Fruit fly (Drosophila melanogaster): ENCODE measurements around the gene Zmynd8.

Gene Zmynd8

DNA sequence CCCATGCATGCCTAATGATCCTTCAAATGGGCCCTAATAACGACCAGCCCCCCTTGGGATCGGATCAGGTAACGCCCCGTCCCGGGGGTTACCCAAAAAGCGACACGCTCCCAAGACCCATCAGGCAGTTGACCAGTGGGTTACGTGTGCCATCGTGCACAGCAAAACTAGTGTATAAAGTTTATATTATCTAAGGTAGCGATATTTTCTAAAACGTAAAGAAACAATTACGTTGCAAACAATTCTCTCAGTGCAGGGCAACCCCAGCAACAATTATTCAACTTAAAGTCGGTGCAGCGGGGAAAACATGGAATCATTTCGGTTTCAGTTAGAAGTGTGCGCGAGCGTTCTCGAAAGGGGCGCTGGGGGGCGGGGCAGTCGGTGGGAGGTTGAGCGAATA lies 43.3 kb downstream of the Zmynd8 start (continued):
- TF ChIP-seq CG2199 (GFP tag; IDR thresholded peaks at IDR 0.05) (0 out of 3 replicates have a peak, but pooled peaks have one; percentile 7), Atf3 (GFP tag; optimal IDR thresholded peaks at IDR 0.05) (peak; percentile 6), seq (GFP tag; IDR thresholded peaks at IDR 0.05) (0 out of 2 replicates have a peak, but pooled peaks have one; percentile 24), Sry-δ (GFP tag; optimal IDR thresholded peaks at IDR 0.05) (no peak), Atf6 (GFP tag; IDR thresholded peaks at IDR 0.05) (no peak), sr (GFP tag; IDR thresholded peaks at IDR 0.05) (no peak), zen (tag; optimal IDR thresholded peaks at IDR 0.05) (no peak), psq (GFP tag; optimal IDR thresholded peaks at IDR 0.05) (no peak), sc (optimal IDR thresholded peaks at IDR 0.05) (no peak), sc (GFP tag; optimal IDR thresholded peaks at IDR 0.05) (no peak), dysf (GFP tag; IDR thresholded peaks at IDR 0.05) (peak; percentile 18; the same call in 1 of the 3 replicates), fd96Cb (tag; optimal IDR thresholded peaks at IDR 0.05) (peak; percentile 25), Mes4 (GFP tag; optimal IDR thresholded peaks at IDR 0.05) (no peak), dmrt99B (tag; optimal IDR thresholded peaks at IDR 0.05) (peak; percentile 17), gro (GFP tag; optimal IDR thresholded peaks at IDR 0.05) (no peak), CG4424 (GFP tag; optimal IDR thresholded peaks at IDR 0.05) (peak; percentile 8), ci (GFP tag; IDR thresholded peaks at IDR 0.05) (peak; percentile 53; the same call in 1 of the 3 replicates), D19A (tag; optimal IDR thresholded peaks at IDR 0.05) (peak; percentile 14), CG1024 (GFP tag; IDR thresholded peaks at IDR 0.05) (0 out of 2 replicates have a peak, but pooled peaks have one; percentile 15), Dbx (GFP tag; IDR thresholded peaks at IDR 0.05) (no peak), grn (GFP tag; optimal IDR thresholded peaks at IDR 0.05) (peak; percentile 10), CG4360 (GFP tag; IDR thresholded peaks at IDR 0.05) (peak; percentile 34), sens (GFP tag) (peak; percentile 84), Fer3 (tag; optimal IDR thresholded peaks at IDR 0.05) (no peak), pzg (GFP tag; optimal IDR thresholded peaks at IDR 0.05) (no peak), gsb-n (tag; optimal IDR thresholded peaks at IDR 0.05) (peak; percentile 2), sug (tag; optimal IDR thresholded peaks at IDR 0.05) (peak; percentile 3), az2 (GFP tag; optimal IDR thresholded peaks at IDR 0.05) (peak; percentile 10)

DNA sequence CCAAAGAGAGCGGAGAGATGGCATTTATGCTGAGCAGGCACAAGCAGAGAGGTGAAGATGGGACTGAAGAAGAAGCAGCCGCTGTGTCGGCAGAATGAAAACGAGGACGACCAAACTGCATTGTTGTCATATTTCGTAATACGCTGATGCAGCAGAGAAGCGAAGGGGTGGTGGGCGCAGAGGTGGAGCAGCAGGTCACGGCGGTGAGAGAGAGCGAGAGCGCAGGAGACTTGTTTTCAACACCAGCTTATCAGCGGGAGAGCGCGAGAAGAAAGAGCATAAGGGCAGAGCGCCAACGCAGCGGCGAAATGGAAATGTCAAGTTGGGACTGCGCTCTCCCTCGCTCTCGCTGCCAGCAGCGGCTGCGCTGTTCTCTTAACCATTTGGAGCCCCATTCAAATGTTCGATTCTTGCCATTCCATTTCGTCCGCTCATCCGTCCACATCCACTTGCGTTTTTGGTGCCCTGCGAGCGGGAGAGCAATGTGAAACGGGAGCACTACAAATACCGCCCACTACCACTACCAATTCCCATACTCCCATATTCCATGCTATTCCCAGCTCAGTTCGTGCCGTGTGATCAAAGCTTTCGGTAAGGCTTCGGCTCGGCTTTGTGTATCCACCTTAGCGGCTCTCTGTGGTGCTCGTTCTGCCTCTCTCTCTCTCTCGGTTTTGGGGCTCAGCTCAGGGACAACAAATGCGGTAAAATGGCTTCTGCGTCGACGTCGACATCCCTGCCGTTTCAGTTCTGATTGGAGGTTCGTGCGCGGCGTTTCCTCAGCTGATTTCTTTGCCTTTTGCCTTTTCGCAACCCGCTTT lies 44.2 kb downstream of the Zmynd8 start, which contains the start of gene ttk:
TSS of gene ttk (plus strand) at position 562 of the 818 bp plus-strand sequence.
- TF ChIP-seq grn (GFP tag; optimal IDR thresholded peaks at IDR 0.05) (no peak), cwo (GFP tag; optimal IDR thresholded peaks at IDR 0.05) (no peak), Xbp1 (GFP tag; optimal IDR thresholded peaks at IDR 0.05) (no peak), az2 (GFP tag; optimal IDR thresholded peaks at IDR 0.05) (no peak), NC2β (GFP tag; optimal IDR thresholded peaks at IDR 0.05) (no peak), Neu2 (GFP tag; optimal IDR thresholded peaks at IDR 0.05; ENCODE audit: borderline replicate concordance) (no peak), CG4404 (GFP tag; IDR thresholded peaks at IDR 0.05) (no peak), CG11247 (GFP tag; IDR thresholded peaks at IDR 0.05) (no peak), fd102C (GFP tag; optimal IDR thresholded peaks at IDR 0.05) (no peak), CG11696 (GFP tag; IDR thresholded peaks at IDR 0.05) (no peak), ERR (GFP tag; optimal IDR thresholded peaks at IDR 0.05) (no peak), CG7786 (GFP tag; optimal IDR thresholded peaks at IDR 0.05) (no peak), CTCF (GFP tag; optimal IDR thresholded peaks at IDR 0.05) (no peak), Oaz (GFP tag; IDR thresholded peaks at IDR 0.05) (no peak), D19B (GFP tag; optimal IDR thresholded peaks at IDR 0.05) (no peak), jumu (GFP tag; optimal IDR thresholded peaks at IDR 0.05) (no peak), Ravus (GFP tag; IDR thresholded peaks at IDR 0.05) (no peak), Hand (GFP tag; optimal IDR thresholded peaks at IDR 0.05) (no peak), ewg (GFP tag; optimal IDR thresholded peaks at IDR 0.05) (no peak), ro (GFP tag; IDR thresholded peaks at IDR 0.05) (no peak), CG1603 (tag; optimal IDR thresholded peaks at IDR 0.05) (no peak), CG4617 (GFP tag; optimal IDR thresholded peaks at IDR 0.05; ENCODE audit: borderline replicate concordance) (no peak), Fer2 (tag; optimal IDR thresholded peaks at IDR 0.05) (no peak), CG12391 (tag; optimal IDR thresholded peaks at IDR 0.05) (no peak), CG12071 (GFP tag; optimal IDR thresholded peaks at IDR 0.05) (no peak), CG16863 (GFP tag; optimal IDR thresholded peaks at IDR 0.05) (no peak)

Data from whole organism, embryonic.